Worm (Caenorhabditis elegans) whole organism, mixed stage, embryonic: ENCODE data around the gene Y42H9B.3.

Experiments used
- M03D4.4 ChIP-seq: sonication (generic microtip); optimal IDR thresholded peaks from 2 replicates; lab custom pipeline; 2017; ENCODE audit warnings: mild to moderate bottlenecking, missing genetic modification characterization, missing compliant biosample characterization
- bed-3 ChIP-seq: fragments of 200-800 bp; sonication (Bioruptor generic); optimal IDR thresholded peaks from 3 replicates; lab custom pipeline; 2018; ENCODE audit warnings: mild to moderate bottlenecking, missing genetic modification characterization, moderate library complexity, missing compliant biosample characterization
- blmp-1 ChIP-seq: fragments of 150-350 bp; optimal IDR thresholded peaks from 2 replicates; lab custom pipeline; 2014; ENCODE audit warnings: missing biosample characterization, missing genetic modification characterization
- ceh-39 ChIP-seq: fragments of 150-350 bp; optimal IDR thresholded peaks from 2 replicates; lab custom pipeline; 2014; ENCODE audit warnings: missing biosample characterization, missing genetic modification characterization
- ceh-43 ChIP-seq: fragments of 200-800 bp; sonication (Bioruptor generic); optimal IDR thresholded peaks from 2 replicates; lab custom pipeline; 2018; ENCODE audit warnings: mild to moderate bottlenecking, missing genetic modification characterization, moderate library complexity, missing compliant biosample characterization
- ces-1 ChIP-seq: fragments of 150-350 bp; optimal IDR thresholded peaks from 2 replicates; lab custom pipeline; 2014; ENCODE audit warnings: missing biosample characterization, missing genetic modification reagents, missing genetic modification characterization
- drap-1 ChIP-seq: fragments of 200-800 bp; sonication (Bioruptor generic); optimal IDR thresholded peaks from 3 replicates; lab custom pipeline; 2018; ENCODE audit warnings: mild to moderate bottlenecking, missing genetic modification characterization, missing compliant biosample characterization
- elt-1 ChIP-seq: sonication (generic microtip); optimal IDR thresholded peaks from 2 replicates; lab custom pipeline; 2017; ENCODE audit warnings: missing genetic modification characterization, mild to moderate bottlenecking, missing compliant biosample characterization, antibody characterized with exemption, moderate library complexity, borderline replicate concordance; ENCODE audit not compliant: insufficient read depth
- elt-3 ChIP-seq: fragments of 150-350 bp; optimal IDR thresholded peaks from 2 replicates; lab custom pipeline; 2014; ENCODE audit warnings: missing biosample characterization, missing genetic modification characterization
- flh-1 ChIP-seq: fragments of 200-800 bp; sonication (Bioruptor generic); optimal IDR thresholded peaks from 2 replicates; lab custom pipeline; 2018; ENCODE audit warnings: mild to moderate bottlenecking, missing genetic modification characterization, moderate library complexity, missing compliant biosample characterization
- ham-2 ChIP-seq: fragments of 200-800 bp; sonication (Bioruptor generic); optimal IDR thresholded peaks from 2 replicates; lab custom pipeline; 2018; ENCODE audit warnings: mild to moderate bottlenecking, missing genetic modification characterization, missing compliant biosample characterization
- hlh-1 ChIP-seq: fragments of 150-350 bp; optimal IDR thresholded peaks from 2 replicates; lab custom pipeline; 2014; ENCODE audit warnings: missing biosample characterization, missing genetic modification reagents, missing genetic modification characterization
- lin-13 ChIP-seq: fragments of 150-350 bp; optimal IDR thresholded peaks from 2 replicates; lab custom pipeline; 2014; ENCODE audit warnings: missing biosample characterization, missing genetic modification characterization
- lin-32 ChIP-seq: fragments of 200-800 bp; sonication (Bioruptor generic); optimal IDR thresholded peaks from 2 replicates; lab custom pipeline; 2018; ENCODE audit warnings: mild to moderate bottlenecking, missing genetic modification characterization, missing compliant biosample characterization
- lsy-2 ChIP-seq: fragments of 150-350 bp; optimal IDR thresholded peaks from 2 replicates; lab custom pipeline; 2014; ENCODE audit warnings: missing biosample characterization, missing genetic modification characterization
- mls-2 ChIP-seq: sonication (generic microtip); optimal IDR thresholded peaks from 2 replicates; lab custom pipeline; 2016; ENCODE audit warnings: mild to moderate bottlenecking, missing genetic modification characterization, moderate library complexity, missing compliant biosample characterization
- nhr-12 ChIP-seq: fragments of 150-350 bp; optimal IDR thresholded peaks from 2 replicates; lab custom pipeline; 2014; ENCODE audit warnings: missing biosample characterization, missing genetic modification characterization
- nhr-2 ChIP-seq: fragments of 150-350 bp; optimal IDR thresholded peaks from 2 replicates; lab custom pipeline; 2014; ENCODE audit warnings: missing biosample characterization, missing genetic modification characterization
- nhr-237 ChIP-seq: fragments of 150-350 bp; optimal IDR thresholded peaks from 2 replicates; lab custom pipeline; 2014; ENCODE audit warnings: missing biosample characterization, missing genetic modification characterization
- nhr-28 ChIP-seq: fragments of 150-350 bp; optimal IDR thresholded peaks from 2 replicates; lab custom pipeline; 2014; ENCODE audit warnings: missing biosample characterization, missing genetic modification characterization
- pha-4 ChIP-seq: fragments of 150-350 bp; optimal IDR thresholded peaks from 2 replicates; lab custom pipeline; 2018; ENCODE audit warnings: missing biosample characterization, missing genetic modification reagents, missing genetic modification characterization
- snpc-4 ChIP-seq: fragments of 150-350 bp; optimal IDR thresholded peaks from 2 replicates; lab custom pipeline; 2014; ENCODE audit warnings: missing biosample characterization, missing genetic modification characterization
- sptf-1 ChIP-seq: sonication (generic microtip); optimal IDR thresholded peaks from 2 replicates; lab custom pipeline; 2017; ENCODE audit warnings: mild to moderate bottlenecking, missing genetic modification characterization, moderate library complexity, missing compliant biosample characterization
- tbx-8 ChIP-seq: fragments of 200-800 bp; sonication (Bioruptor generic); optimal IDR thresholded peaks from 2 replicates; lab custom pipeline; 2018; ENCODE audit warnings: mild to moderate bottlenecking, missing genetic modification characterization, moderate library complexity, missing compliant biosample characterization
- unc-120 ChIP-seq: sonication (generic microtip); optimal IDR thresholded peaks from 2 replicates; lab custom pipeline; 2017; ENCODE audit warnings: missing genetic modification characterization, missing compliant biosample characterization; ENCODE audit not compliant: poor library complexity, severe bottlenecking
- unc-39 ChIP-seq: fragments of 150-350 bp; optimal IDR thresholded peaks from 2 replicates; lab custom pipeline; 2014; ENCODE audit warnings: missing biosample characterization, missing genetic modification characterization
- unc-62 ChIP-seq: fragments of 150-350 bp; optimal IDR thresholded peaks from 2 replicates; lab custom pipeline; 2014; ENCODE audit warnings: missing biosample characterization, missing genetic modification reagents, missing genetic modification characterization
- zip-8 ChIP-seq: fragments of 150-350 bp; optimal IDR thresholded peaks from 2 replicates; lab custom pipeline; 2014; ENCODE audit warnings: missing biosample characterization, missing genetic modification characterization
- ztf-11 ChIP-seq: fragments of 150-350 bp; optimal IDR thresholded peaks from 2 replicates; lab custom pipeline; 2014; ENCODE audit warnings: missing biosample characterization, missing genetic modification characterization

Y42H9B.3 gene

ce11 chrIV:7979588-7979987 lies 32.6 kb downstream of the Y42H9B.3 start, which contains the start of gene unc-24:
TSS of gene unc-24 (plus strand) at chrIV:7979870.
- TF ChIP-seq bed-3 (GFP tag; lab: Kevin White, UChicago): no peak
- peak; percentile 22 for TF ChIP-seq unc-62
- TF ChIP-seq sptf-1: no peak
- TF ChIP-seq ceh-39: no peak
- TF ChIP-seq lin-13 (tag; lab: Kevin White, UChicago): no peak
- TF ChIP-seq nhr-237 (tag; lab: Kevin White, UChicago): no peak
- no peak for TF ChIP-seq mls-2 (tag; lab: Kevin White, UChicago)
- TF ChIP-seq tbx-8: no peak
- TF ChIP-seq hlh-1 (tag; lab: Kevin White, UChicago): no peak
- no peak for TF ChIP-seq drap-1
- TF ChIP-seq ztf-11: no peak
- TF ChIP-seq unc-120 (tag; lab: Kevin White, UChicago): peak; percentile 11
- no peak for TF ChIP-seq elt-1 (tag; lab: Kevin White, UChicago)
- TF ChIP-seq unc-39: no peak
- TF ChIP-seq nhr-2 (tag; lab: Kevin White, UChicago): no peak
- TF ChIP-seq blmp-1 (tag; lab: Kevin White, UChicago): no peak
- no peak for TF ChIP-seq nhr-28 (tag; lab: Kevin White, UChicago)
- TF ChIP-seq nhr-12 (tag; lab: Kevin White, UChicago): no peak
- TF ChIP-seq elt-3: no peak
- TF ChIP-seq lin-32: no peak
- no peak for TF ChIP-seq ham-2
- no peak for TF ChIP-seq zip-8 (tag; lab: Kevin White, UChicago)
- no peak for TF ChIP-seq M03D4.4
- TF ChIP-seq ces-1 (GFP tag; lab: Kevin White, UChicago): peak; percentile 98

ce11 chrIV:7977452-7977940 lies 34.7 kb downstream of the Y42H9B.3 start, which contains the start of gene ora-1:
TSS of gene ora-1 (plus strand) at chrIV:7977890.
- no peak for TF ChIP-seq snpc-4 (tag; lab: Kevin White, UChicago)
- no peak for TF ChIP-seq unc-39
- no peak for TF ChIP-seq flh-1 (GFP tag; lab: Kevin White, UChicago)
- TF ChIP-seq lin-13 (tag; lab: Kevin White, UChicago): no peak
- no peak for TF ChIP-seq ceh-43

- TF ChIP-seq nhr-237 (tag; lab: Kevin White, UChicago): no peak
- TF ChIP-seq elt-3: no peak
- no peak for TF ChIP-seq ces-1 (GFP tag; lab: Kevin White, UChicago)
- TF ChIP-seq lsy-2 (tag; lab: Kevin White, UChicago): no peak
- no peak for TF ChIP-seq ceh-43
- no peak for TF ChIP-seq hlh-1 (tag; lab: Kevin White, UChicago)
- TF ChIP-seq, all 35 proteins: peak for 0
Observed at ce11 chrIV:7976210-7976609, 36.0 kb downstream of the Y42H9B.3 start, which contains the start of gene F57H12.6. TSS of gene F57H12.6 (minus strand) at chrIV:7976310.

- TF ChIP-seq unc-39 (no peak), elt-3 (no peak), nhr-237 (tag; lab: Kevin White, UChicago) (no peak), nhr-28 (tag; lab: Kevin White, UChicago) (no peak), tbx-8 (no peak), unc-120 (tag; lab: Kevin White, UChicago) (no peak), flh-1 (GFP tag; lab: Kevin White, UChicago) (no peak)
Observed at ce11 chrIV:7967006-7967405, 45.2 kb downstream of the Y42H9B.3 start, which contains the start of gene F57H12.5. TSS of gene F57H12.5 (plus strand) at chrIV:7967306.

ce11 chrIV:7961889-7962342 lies 50.3 kb downstream of the Y42H9B.3 start:
- TF ChIP-seq ceh-39 (no peak), flh-1 (GFP tag; lab: Kevin White, UChicago) (no peak), unc-62 (no peak), unc-39 (no peak), blmp-1 (tag; lab: Kevin White, UChicago) (no peak), elt-1 (tag; lab: Kevin White, UChicago) (no peak), nhr-237 (tag; lab: Kevin White, UChicago) (no peak), pha-4 (tag; lab: Kevin White, UChicago) (no peak)
